Fruit fly (Drosophila melanogaster) whole organism, embryonic: ENCODE measurements around the gene stumps.

Source experiments
- Abd-B ChIP-seq: fragments of 200-800 bp; sonication (Bioruptor generic); optimal IDR thresholded peaks from 2 replicates; lab custom pipeline; 2018; ENCODE audit warnings: missing biosample characterization, mild to moderate bottlenecking, missing genetic modification characterization, moderate library complexity
- Bgb ChIP-seq: fragments of 200-800 bp; sonication (Bioruptor generic); IDR thresholded peaks from 2 replicates; pipeline ENCODE4 v1.3.6; 2022; ENCODE audit warnings: missing biosample characterization, missing genetic modification characterization; ENCODE audit not compliant: partially characterized antibody
- CG10654 ChIP-seq: fragments of 200-800 bp; sonication (Bioruptor generic); optimal IDR thresholded peaks from 2 replicates; lab custom pipeline; 2016; ENCODE audit warnings: missing biosample characterization, missing genetic modification characterization
- CG12769 ChIP-seq: fragments of 200-800 bp; sonication (Bioruptor generic); optimal IDR thresholded peaks from 2 replicates; lab custom pipeline; 2019; ENCODE audit warnings: missing biosample characterization, mild to moderate bottlenecking, missing genetic modification characterization, moderate library complexity
- CG13287 ChIP-seq: fragments of 200-800 bp; sonication (Bioruptor generic); IDR thresholded peaks from 2 replicates; pipeline ENCODE4 v1.3.6; 2022; ENCODE audit warnings: missing biosample characterization, missing genetic modification characterization; ENCODE audit not compliant: partially characterized antibody
- CG13775 ChIP-seq: fragments of 200-800 bp; sonication (Bioruptor generic); optimal IDR thresholded peaks from 3 replicates; lab custom pipeline; 2017; ENCODE audit warnings: missing biosample characterization, mild to moderate bottlenecking, missing genetic modification characterization
- CG15011 ChIP-seq: fragments of 200-800 bp; sonication (Bioruptor generic); optimal IDR thresholded peaks from 3 replicates; lab custom pipeline; 2018; ENCODE audit warnings: missing biosample characterization, mild to moderate bottlenecking, missing genetic modification characterization
- CG15479 ChIP-seq: fragments of 200-800 bp; sonication (Bioruptor generic); optimal IDR thresholded peaks from 3 replicates; lab custom pipeline; 2019; ENCODE audit warnings: missing biosample characterization, mild to moderate bottlenecking, missing genetic modification characterization, moderate library complexity
- CG15514 ChIP-seq: fragments of 200-800 bp; sonication (Bioruptor generic); optimal IDR thresholded peaks from 3 replicates; lab custom pipeline; 2017; ENCODE audit warnings: missing biosample characterization, missing genetic modification characterization, mild to moderate bottlenecking, moderate library complexity, missing genetic modification reagents
- CG1603 ChIP-seq: fragments of 200-800 bp; sonication (Bioruptor generic); optimal IDR thresholded peaks from 2 replicates; lab custom pipeline; 2019; ENCODE audit warnings: missing biosample characterization, mild to moderate bottlenecking, missing genetic modification characterization, moderate library complexity
- CG16813 ChIP-seq: fragments of 200-800 bp; sonication (Bioruptor generic); IDR thresholded peaks from 3 replicates; pipeline ENCODE4 v1.3.6; 2022; ENCODE audit warnings: missing biosample characterization, missing genetic modification characterization; ENCODE audit not compliant: partially characterized antibody
- CG16863 ChIP-seq: fragments of 200-800 bp; sonication (Bioruptor generic); optimal IDR thresholded peaks from 3 replicates; lab custom pipeline; 2016; ENCODE audit warnings: missing biosample characterization, missing genetic modification characterization
- CG2875 ChIP-seq: fragments of 200-800 bp; sonication (Bioruptor generic); optimal IDR thresholded peaks from 2 replicates; lab custom pipeline; 2017; ENCODE audit warnings: missing biosample characterization, mild to moderate bottlenecking, missing genetic modification characterization, missing genetic modification reagents
- CG32532 ChIP-seq: fragments of 200-800 bp; sonication (Bioruptor generic); IDR thresholded peaks from 2 replicates; pipeline ENCODE4 v1.3.6; 2022; ENCODE audit warnings: missing biosample characterization, missing genetic modification characterization
- CG34224 ChIP-seq: fragments of 200-800 bp; sonication (Bioruptor generic); IDR thresholded peaks from 3 replicates; pipeline ENCODE4 v1.3.6; 2022; ENCODE audit warnings: missing biosample characterization, missing genetic modification characterization; ENCODE audit not compliant: partially characterized antibody
- CG34422 ChIP-seq: fragments of 200-800 bp; sonication (Bioruptor generic); IDR thresholded peaks from 3 replicates; pipeline ENCODE4 v1.3.6; 2022; ENCODE audit warnings: missing biosample characterization, missing genetic modification characterization
- CG4282 ChIP-seq: fragments of 200-800 bp; sonication (Bioruptor generic); optimal IDR thresholded peaks from 2 replicates; lab custom pipeline; 2016; ENCODE audit warnings: missing biosample characterization, missing genetic modification characterization
- CG4328 ChIP-seq: fragments of 200-800 bp; sonication (Bioruptor generic); optimal IDR thresholded peaks from 3 replicates; lab custom pipeline; 2017; ENCODE audit warnings: missing biosample characterization, missing genetic modification reagents, missing genetic modification characterization
- CG8944 ChIP-seq: fragments of 200-800 bp; sonication (Bioruptor generic); optimal IDR thresholded peaks from 3 replicates; lab custom pipeline; 2016; ENCODE audit warnings: missing biosample characterization, missing genetic modification characterization
- CTCF ChIP-seq: fragments of 200-800 bp; sonication (Bioruptor generic); optimal IDR thresholded peaks from 2 replicates; lab custom pipeline; 2017; ENCODE audit warnings: missing biosample characterization, mild to moderate bottlenecking, missing genetic modification characterization, moderate library complexity
- CkIIα-i1 ChIP-seq: fragments of 200-800 bp; sonication (Bioruptor generic); IDR thresholded peaks from 2 replicates; pipeline ENCODE4 v1.3.6; 2022; ENCODE audit warnings: missing biosample characterization, missing genetic modification characterization
- CoRest ChIP-seq: fragments of 200-800 bp; sonication (Bioruptor generic); optimal IDR thresholded peaks from 3 replicates; lab custom pipeline; 2018; ENCODE audit warnings: missing biosample characterization, mild to moderate bottlenecking, missing genetic modification characterization, moderate library complexity
- Deaf1 ChIP-seq: fragments of 200-800 bp; optimal IDR thresholded peaks from 3 replicates; lab custom pipeline; 2019; ENCODE audit warnings: missing biosample characterization, mild to moderate bottlenecking, missing genetic modification characterization, moderate library complexity
- Dek ChIP-seq: fragments of 200-800 bp; sonication (Bioruptor generic); optimal IDR thresholded peaks from 3 replicates; lab custom pipeline; 2019; ENCODE audit warnings: missing biosample characterization, mild to moderate bottlenecking, missing genetic modification characterization, moderate library complexity
- Dp ChIP-seq: fragments of 200-800 bp; sonication (Bioruptor generic); optimal IDR thresholded peaks from 2 replicates; lab custom pipeline; 2018; ENCODE audit warnings: missing biosample characterization, mild to moderate bottlenecking, missing genetic modification characterization, moderate library complexity
- ERR ChIP-seq: fragments of 200-800 bp; sonication (Bioruptor generic); optimal IDR thresholded peaks from 2 replicates; lab custom pipeline; 2016; ENCODE audit warnings: missing biosample characterization, missing genetic modification characterization
- Ets97D ChIP-seq: fragments of 200-800 bp; sonication (Bioruptor generic); optimal IDR thresholded peaks from 3 replicates; lab custom pipeline; 2016; ENCODE audit warnings: missing biosample characterization, missing genetic modification characterization
- HmgZ ChIP-seq: fragments of 200-800 bp; sonication (Bioruptor generic); optimal IDR thresholded peaks from 2 replicates; lab custom pipeline; 2018; ENCODE audit warnings: missing biosample characterization, mild to moderate bottlenecking, missing genetic modification characterization
- Hmr ChIP-seq: fragments of 200-800 bp; sonication (Bioruptor generic); optimal IDR thresholded peaks from 3 replicates; lab custom pipeline; 2017; ENCODE audit warnings: mild to moderate bottlenecking, missing biosample characterization, missing genetic modification reagents, missing genetic modification characterization
- Kr ChIP-seq: fragments of 200-800 bp; sonication (Bioruptor generic); optimal IDR thresholded peaks from 2 replicates; lab custom pipeline; 2017; ENCODE audit warnings: missing biosample characterization, mild to moderate bottlenecking, missing genetic modification characterization
- MBD-R2 ChIP-seq: fragments of 200-800 bp; sonication (Bioruptor generic); IDR thresholded peaks from 2 replicates; pipeline ENCODE4 v1.3.6; 2022; ENCODE audit warnings: missing biosample characterization, missing genetic modification characterization
- MESR4 ChIP-seq: fragments of 200-800 bp; sonication (Bioruptor generic); optimal IDR thresholded peaks from 2 replicates; lab custom pipeline; 2018; ENCODE audit warnings: missing biosample characterization, mild to moderate bottlenecking, missing genetic modification characterization, moderate library complexity
- Mes4 ChIP-seq: fragments of 200-800 bp; sonication (Bioruptor generic); optimal IDR thresholded peaks from 2 replicates; lab custom pipeline; 2016; ENCODE audit warnings: missing biosample characterization, missing genetic modification characterization
- Vsx1 ChIP-seq: fragments of 200-800 bp; sonication (Bioruptor generic); optimal IDR thresholded peaks from 2 replicates; lab custom pipeline; 2017; ENCODE audit warnings: missing biosample characterization, mild to moderate bottlenecking, missing genetic modification characterization, missing genetic modification reagents
- bowl ChIP-seq: fragments of 200-800 bp; sonication (Bioruptor generic); IDR thresholded peaks from 2 replicates; pipeline ENCODE4 v1.3.6; 2022; ENCODE audit warnings: missing biosample characterization, missing genetic modification characterization
- chinmo ChIP-seq: fragments of 200-800 bp; sonication (Bioruptor generic); IDR thresholded peaks from 4 replicates; pipeline ENCODE4 v1.3.6; 2022; ENCODE audit warnings: missing biosample characterization, missing genetic modification characterization; ENCODE audit not compliant: partially characterized antibody
- chn ChIP-seq: fragments of 200-800 bp; sonication (Bioruptor generic); optimal IDR thresholded peaks from 2 replicates; lab custom pipeline; 2016; ENCODE audit warnings: missing biosample characterization, missing genetic modification characterization
- croc ChIP-seq: fragments of 200-800 bp; sonication (Bioruptor generic); conservative IDR thresholded peaks from 3 replicates; pipeline ENCODE4 v1.3.6; 2022; ENCODE audit warnings: missing biosample characterization, missing genetic modification characterization
- dpn ChIP-seq, 2 experiments: fragments of 200-800 bp; sonication (Bioruptor generic); optimal IDR thresholded peaks; 3 replicates each; lab custom pipeline; 2016; ENCODE audit warnings: missing biosample characterization in 2 of 2, missing genetic modification characterization in 2 of 2
- ewg ChIP-seq: fragments of 200-800 bp; sonication (Bioruptor generic); optimal IDR thresholded peaks from 3 replicates; lab custom pipeline; 2017; ENCODE audit warnings: mild to moderate bottlenecking, missing biosample characterization, missing genetic modification reagents, missing genetic modification characterization
- fru ChIP-seq: fragments of >200 bp; optimal IDR thresholded peaks from 2 replicates; lab custom pipeline; 2017
- gcm2 ChIP-seq: fragments of 200-800 bp; sonication (Bioruptor generic); optimal IDR thresholded peaks from 2 replicates; lab custom pipeline; 2016; ENCODE audit warnings: missing biosample characterization, missing genetic modification characterization
- inv ChIP-seq: fragments of 200-800 bp; sonication (Bioruptor generic); IDR thresholded peaks from 2 replicates; pipeline ENCODE4 v1.3.6; 2022; ENCODE audit warnings: missing biosample characterization, missing genetic modification characterization; ENCODE audit not compliant: partially characterized antibody
- kah ChIP-seq: fragments of 200-800 bp; sonication (Bioruptor generic); optimal IDR thresholded peaks from 2 replicates; lab custom pipeline; 2018; ENCODE audit warnings: missing biosample characterization, mild to moderate bottlenecking, missing genetic modification characterization
- lmd ChIP-seq: fragments of 200-800 bp; sonication (Bioruptor generic); IDR thresholded peaks from 2 replicates; pipeline ENCODE4 v1.3.6; 2022; ENCODE audit warnings: missing biosample characterization, missing genetic modification characterization
- phol ChIP-seq: fragments of 200-800 bp; sonication (Bioruptor generic); optimal IDR thresholded peaks from 3 replicates; lab custom pipeline; 2018; ENCODE audit warnings: missing biosample characterization, mild to moderate bottlenecking, missing genetic modification characterization, moderate library complexity
- pum ChIP-seq: fragments of 200-800 bp; sonication (Bioruptor generic); optimal IDR thresholded peaks from 2 replicates; lab custom pipeline; 2016; ENCODE audit warnings: missing biosample characterization, missing genetic modification characterization
- stwl ChIP-seq: fragments of 200-800 bp; sonication (Bioruptor generic); optimal IDR thresholded peaks from 3 replicates; lab custom pipeline; 2018; ENCODE audit warnings: missing biosample characterization, mild to moderate bottlenecking, missing genetic modification characterization, moderate library complexity
- vnd ChIP-seq: fragments of 200-800 bp; sonication (Bioruptor generic); IDR thresholded peaks from 3 replicates; pipeline ENCODE4 v1.3.6; 2022; ENCODE audit warnings: missing biosample characterization, missing genetic modification characterization; ENCODE audit not compliant: partially characterized antibody
- vvl ChIP-seq: fragments of 200-800 bp; sonication (Bioruptor generic); IDR thresholded peaks from 2 replicates; pipeline ENCODE4 v1.3.6; 2022; ENCODE audit warnings: missing biosample characterization, missing genetic modification characterization

stumps gene

dm6 chr3R:14575718-14576187 is 1.3 kb upstream of the stumps start, which contains the start of gene CG7987:
CG7987 (minus strand) TSS chr3R:14575887.
- TF ChIP-seq vnd (GFP tag; lab: Robert Waterston, UW) (no peak), gcm2 (GFP tag; lab: Kevin White, UChicago) (no peak), CG16863 (GFP tag; lab: Kevin White, UChicago) (no peak), dpn (GFP tag; optimal IDR thresholded peaks at IDR 0.05; lab: Kevin White, UChicago) (peak in 1 of 2 experiments; percentile 38), CG12769 (tag; lab: Kevin White, UChicago) (peak; percentile 58), CoRest (peak; percentile 37), CG34224 (GFP tag; lab: Robert Waterston, UW) (peak; percentile 40; the same call in 1 of the 3 replicates), kah (GFP tag; lab: Kevin White, UChicago) (peak; percentile 78), vvl (peak; percentile 55), Abd-B (GFP tag; lab: Kevin White, UChicago) (peak; percentile 22), CTCF (peak; percentile 68), ERR (GFP tag; lab: Kevin White, UChicago) (peak; percentile 21), phol (tag; lab: Kevin White, UChicago) (peak; percentile 18), bowl (GFP tag; lab: Robert Waterston, UW) (no peak), CG15514 (GFP tag; lab: Kevin White, UChicago) (peak; percentile 27), CG8944 (GFP tag; lab: Kevin White, UChicago) (no peak), CG32532 (GFP tag; lab: Robert Waterston, UW) (no peak), CG15011 (no peak), Deaf1 (tag; lab: Kevin White, UChicago) (no peak), inv (no peak), MBD-R2 (GFP tag; lab: Robert Waterston, UW) (peak; percentile 25), CG13287 (GFP tag; lab: Robert Waterston, UW) (peak; percentile 68), Hmr (GFP tag; lab: Kevin White, UChicago) (peak; percentile 60), CG15479 (GFP tag; lab: Kevin White, UChicago) (no peak), croc (no peak), stwl (tag; lab: Kevin White, UChicago) (peak; percentile 88), CG10654 (GFP tag; lab: Kevin White, UChicago) (no peak), chinmo (GFP tag; lab: Robert Waterston, UW) (0 out of 4 replicates have a peak, but pooled peaks have one; percentile 31), CkIIα-i1 (GFP tag; lab: Robert Waterston, UW) (no peak), Ets97D (GFP tag; lab: Kevin White, UChicago) (peak; percentile 87), Bgb (peak; percentile 46; the same call in 1 of the 2 replicates), Dek (no peak), Dp (GFP tag; lab: Kevin White, UChicago) (peak; percentile 76), ewg (no peak), Mes4 (GFP tag; lab: Kevin White, UChicago) (no peak), CG13775 (GFP tag; lab: Kevin White, UChicago) (no peak), chn (peak; percentile 43), CG1603 (tag; lab: Kevin White, UChicago) (peak; percentile 74), CG4328 (no peak), CG2875 (no peak), lmd (GFP tag; lab: Robert Waterston, UW) (no peak), MESR4 (GFP tag; lab: Kevin White, UChicago) (peak; percentile 49), CG4282 (GFP tag; lab: Kevin White, UChicago) (no peak), fru (no peak), CG34422 (GFP tag; lab: Robert Waterston, UW) (peak; percentile 53; the same call in 2 of the 3 replicates), Kr (GFP tag; lab: Kevin White, UChicago) (no peak), Vsx1 (GFP tag; lab: Kevin White, UChicago) (no peak), CG16813 (GFP tag; lab: Robert Waterston, UW) (peak; percentile 40; the same call in 1 of the 3 replicates), pum (GFP tag; lab: Kevin White, UChicago) (no peak), HmgZ (tag; lab: Kevin White, UChicago) (peak; percentile 49)
